Worm (Caenorhabditis elegans) whole organism, L2 larva: Measurements from ENCODE around the gene K12H6.8.

Experiments
- F13H6.1 ChIP-seq: sonication (generic microtip); optimal IDR thresholded peaks from 2 replicates; lab custom pipeline; 2016; ENCODE audit warnings: missing genetic modification characterization, missing compliant biosample characterization
- R02D3.7 ChIP-seq: fragments of 150-350 bp; optimal IDR thresholded peaks from 2 replicates; lab custom pipeline; 2014; ENCODE audit warnings: missing biosample characterization, missing genetic modification characterization
- Y55F3AM.14 ChIP-seq: fragments of 200-800 bp; sonication (Bioruptor generic); optimal IDR thresholded peaks from 2 replicates; lab custom pipeline; 2018; ENCODE audit warnings: mild to moderate bottlenecking, missing genetic modification characterization, missing compliant biosample characterization
- aly-2 ChIP-seq: fragments of 150-350 bp; optimal IDR thresholded peaks from 2 replicates; lab custom pipeline; 2014; ENCODE audit warnings: missing biosample characterization, missing genetic modification characterization
- ama-1 ChIP-seq: fragments of 150-350 bp; optimal IDR thresholded peaks from 2 replicates; lab custom pipeline; 2018; ENCODE audit warnings: inconsistent platforms
- blmp-1 ChIP-seq: sonication (generic microtip); optimal IDR thresholded peaks from 2 replicates; lab custom pipeline; 2017; ENCODE audit warnings: missing genetic modification characterization, mild to moderate bottlenecking, missing compliant biosample characterization, antibody characterized with exemption, moderate library complexity; ENCODE audit not compliant: insufficient read depth
- ceh-16 ChIP-seq: fragments of 150-350 bp; optimal IDR thresholded peaks from 2 replicates; lab custom pipeline; 2014; ENCODE audit warnings: missing biosample characterization, missing genetic modification characterization
- ceh-82 ChIP-seq: fragments of 150-350 bp; optimal IDR thresholded peaks from 2 replicates; lab custom pipeline; 2014; ENCODE audit warnings: missing biosample characterization, missing genetic modification characterization
- elt-1 ChIP-seq: fragments of 150-350 bp; optimal IDR thresholded peaks from 2 replicates; lab custom pipeline; 2014; ENCODE audit warnings: missing biosample characterization, missing genetic modification characterization
- fos-1 ChIP-seq: fragments of 150-350 bp; optimal IDR thresholded peaks from 2 replicates; lab custom pipeline; 2014; ENCODE audit warnings: missing biosample characterization, missing genetic modification characterization
- lin-11 ChIP-seq: fragments of 150-350 bp; sonication (generic microtip); optimal IDR thresholded peaks from 2 replicates; lab custom pipeline; 2014; ENCODE audit warnings: missing biosample characterization, missing genetic modification characterization, inconsistent platforms, mixed read lengths
- lin-39 ChIP-seq: fragments of 150-350 bp; optimal IDR thresholded peaks from 2 replicates; lab custom pipeline; 2014; ENCODE audit warnings: missing biosample characterization, missing genetic modification reagents, missing genetic modification characterization
- lsy-2 ChIP-seq, 2 experiments: fragments of 150-350 bp in 1 of 2; sonication (generic microtip) in 1 of 2; optimal IDR thresholded peaks; 2 replicates each; lab custom pipeline; 2014 to 2017; ENCODE audit warnings: missing biosample characterization in 2 of 2, missing genetic modification characterization in 2 of 2
- mdl-1 ChIP-seq, 2 experiments: fragments of 150-350 bp in 1 of 2; sonication (generic microtip) in 1 of 2; optimal IDR thresholded peaks; 2 replicates each; lab custom pipeline; 2017; ENCODE audit warnings: missing biosample characterization in 2 of 2, missing genetic modification characterization in 2 of 2
- nhr-11 ChIP-seq: fragments of 150-350 bp; optimal IDR thresholded peaks from 2 replicates; lab custom pipeline; 2014; ENCODE audit warnings: missing biosample characterization, missing genetic modification characterization
- nhr-12 ChIP-seq: fragments of 150-350 bp; optimal IDR thresholded peaks from 2 replicates; lab custom pipeline; 2014; ENCODE audit warnings: missing biosample characterization, missing genetic modification characterization
- nhr-129 ChIP-seq: fragments of 150-350 bp; optimal IDR thresholded peaks from 2 replicates; lab custom pipeline; 2014; ENCODE audit warnings: missing biosample characterization, missing genetic modification characterization
- nhr-21 ChIP-seq: fragments of 150-350 bp; optimal IDR thresholded peaks from 2 replicates; lab custom pipeline; 2014; ENCODE audit warnings: missing biosample characterization, missing genetic modification characterization
- nhr-23 ChIP-seq: fragments of 150-350 bp; optimal IDR thresholded peaks from 2 replicates; lab custom pipeline; 2014; ENCODE audit warnings: missing biosample characterization, missing genetic modification reagents, missing genetic modification characterization
- nhr-237 ChIP-seq: fragments of 150-350 bp; optimal IDR thresholded peaks from 2 replicates; lab custom pipeline; 2014; ENCODE audit warnings: missing biosample characterization, missing genetic modification characterization
- nhr-25 ChIP-seq: fragments of 150-350 bp; sonication (generic microtip); optimal IDR thresholded peaks from 3 replicates; lab custom pipeline; 2014; ENCODE audit warnings: missing biosample characterization, missing genetic modification characterization
- nhr-6 ChIP-seq: fragments of 150-350 bp; optimal IDR thresholded peaks from 2 replicates; lab custom pipeline; 2014; ENCODE audit warnings: missing biosample characterization, missing genetic modification characterization
- nhr-77 ChIP-seq: fragments of 150-350 bp; optimal IDR thresholded peaks from 2 replicates; lab custom pipeline; 2014; ENCODE audit warnings: missing biosample characterization, missing genetic modification characterization
- peb-1 ChIP-seq: fragments of 150-350 bp; optimal IDR thresholded peaks from 2 replicates; lab custom pipeline; 2014; ENCODE audit warnings: missing biosample characterization, missing genetic modification characterization
- sem-4 ChIP-seq: fragments of 150-350 bp; optimal IDR thresholded peaks from 2 replicates; lab custom pipeline; 2014; ENCODE audit warnings: missing biosample characterization, missing genetic modification reagents, missing genetic modification characterization
- skn-1 ChIP-seq: sonication (generic microtip); optimal IDR thresholded peaks from 2 replicates; lab custom pipeline; 2017; ENCODE audit warnings: missing biosample characterization, missing genetic modification characterization
- sma-3 ChIP-seq: sonication (generic microtip); optimal IDR thresholded peaks from 2 replicates; lab custom pipeline; 2016; ENCODE audit warnings: missing genetic modification reagents, missing genetic modification characterization, missing compliant biosample characterization
- sma-9 ChIP-seq, 2 experiments: fragments of 150-350 bp in 1 of 2; sonication (generic microtip) in 1 of 2; optimal IDR thresholded peaks; 2 replicates each; lab custom pipeline; 2014 to 2016; ENCODE audit warnings: missing genetic modification characterization in 2 of 2, mild to moderate bottlenecking in 1 of 2, missing biosample characterization in 1 of 2, missing compliant biosample characterization in 1 of 2, missing genetic modification reagents in 1 of 2, moderate library complexity in 1 of 2
- unc-62 ChIP-seq: fragments of 150-350 bp; optimal IDR thresholded peaks from 2 replicates; lab custom pipeline; 2014; ENCODE audit warnings: missing biosample characterization, missing genetic modification reagents, missing genetic modification characterization
- ztf-1 ChIP-seq: fragments of 200-800 bp; sonication (Bioruptor generic); conservative IDR thresholded peaks from 2 replicates; pipeline ENCODE4 v1.3.6; 2022; ENCODE audit warnings: missing genetic modification characterization, missing compliant biosample characterization

K12H6.8 gene

DNA sequence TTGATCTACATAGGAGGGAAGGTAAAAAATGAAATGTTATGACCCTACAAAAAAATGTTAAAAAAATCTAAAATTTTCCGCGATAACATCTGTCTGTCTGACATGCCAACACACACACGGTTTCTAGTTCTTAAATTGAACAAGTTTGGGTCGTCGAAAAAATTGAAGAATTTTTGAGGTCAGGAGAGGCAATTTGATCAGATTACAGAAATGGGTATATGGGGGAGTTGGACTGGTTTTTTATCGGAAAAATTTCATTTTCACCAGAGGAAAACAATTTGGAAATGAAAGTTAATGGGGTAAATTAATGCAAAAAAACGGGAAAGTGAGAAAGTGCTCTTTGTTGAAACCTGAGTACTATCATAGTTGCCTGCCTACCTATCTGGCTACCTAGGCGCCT is 26.1 kb downstream of the K12H6.8 start:
- no peak for TF ChIP-seq ama-1 (lab: Kevin White, UChicago)
- TF ChIP-seq nhr-11 (tag; lab: Kevin White, UChicago): no peak
- TF ChIP-seq nhr-77 (tag; lab: Kevin White, UChicago): no peak
- no peak for TF ChIP-seq sem-4 (tag; lab: Kevin White, UChicago)
- no peak for TF ChIP-seq sma-9 (GFP tag; optimal IDR thresholded peaks at IDR 0.05; lab: Kevin White, UChicago)
- no peak for TF ChIP-seq sma-9 (tag; optimal IDR thresholded peaks at IDR 0.05; lab: Kevin White, UChicago)
- TF ChIP-seq nhr-21 (tag; lab: Kevin White, UChicago): no peak
- TF ChIP-seq blmp-1: peak; percentile 43
- TF ChIP-seq aly-2 (tag; lab: Kevin White, UChicago): no peak
- no peak for TF ChIP-seq lin-11
- no peak for TF ChIP-seq fos-1 (tag; lab: Kevin White, UChicago)
- TF ChIP-seq Y55F3AM.14 (GFP tag; lab: Kevin White, UChicago): no peak
- TF ChIP-seq unc-62 (GFP tag; lab: Kevin White, UChicago): no peak
- TF ChIP-seq nhr-25: peak; percentile 53
- TF ChIP-seq nhr-23 (tag; lab: Kevin White, UChicago): no peak
- TF ChIP-seq, all 48 proteins: peak for 2

DNA sequence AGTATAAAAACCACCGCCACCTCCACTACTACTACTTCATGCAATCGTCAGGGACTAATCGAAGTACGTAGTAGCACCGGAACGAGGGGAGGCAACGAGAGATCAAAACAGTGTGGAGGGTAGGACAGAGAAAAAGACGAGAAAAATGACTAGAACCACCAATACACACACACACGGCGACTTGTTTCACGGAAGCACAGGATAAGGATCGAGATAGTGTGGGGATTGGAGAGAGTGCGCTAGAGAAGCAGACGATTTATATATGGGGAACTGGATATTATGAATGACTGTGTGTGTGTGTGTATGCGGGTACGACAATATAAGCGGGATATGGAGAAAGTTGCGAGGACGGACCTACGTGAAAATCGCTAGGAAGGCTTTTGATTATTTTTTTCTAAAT is 27.1 kb downstream of the K12H6.8 start:
- TF ChIP-seq blmp-1: peak; percentile 12
- peak; percentile 25 for TF ChIP-seq nhr-129
- peak; percentile 63 for TF ChIP-seq nhr-25
- peak; percentile 6 for TF ChIP-seq sma-3
- no peak for TF ChIP-seq ceh-82 (tag; lab: Kevin White, UChicago)
- peak; percentile 12 for TF ChIP-seq F13H6.1 (tag; lab: Kevin White, UChicago)
- no peak for TF ChIP-seq ztf-1 (GFP tag; lab: Robert Waterston, UW)

DNA sequence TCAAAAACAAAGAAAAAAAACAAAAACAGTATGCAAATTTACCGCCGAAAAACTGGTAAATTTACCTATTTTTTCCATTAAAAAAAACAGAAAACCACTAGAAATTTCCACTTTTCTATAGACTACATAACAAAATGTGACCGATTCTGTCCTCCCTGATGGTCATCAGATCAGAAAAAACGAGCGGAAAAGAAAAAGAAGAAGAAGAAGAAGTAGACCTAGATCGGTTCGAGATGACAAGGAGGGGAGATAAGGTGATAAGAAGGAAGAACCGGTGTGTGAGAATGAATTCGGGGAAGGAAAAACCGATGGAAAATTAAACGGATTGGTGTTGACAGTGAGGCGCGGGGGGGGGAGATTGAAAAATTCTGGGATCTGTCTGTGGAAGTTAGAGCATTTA is 28.4 kb downstream of the K12H6.8 start:
- no peak for TF ChIP-seq nhr-12 (tag; lab: Kevin White, UChicago)
- TF ChIP-seq fos-1 (tag; lab: Kevin White, UChicago): peak; percentile 7
- TF ChIP-seq mdl-1 (tag; optimal IDR thresholded peaks at IDR 0.05; lab: Kevin White, UChicago): no peak

DNA sequence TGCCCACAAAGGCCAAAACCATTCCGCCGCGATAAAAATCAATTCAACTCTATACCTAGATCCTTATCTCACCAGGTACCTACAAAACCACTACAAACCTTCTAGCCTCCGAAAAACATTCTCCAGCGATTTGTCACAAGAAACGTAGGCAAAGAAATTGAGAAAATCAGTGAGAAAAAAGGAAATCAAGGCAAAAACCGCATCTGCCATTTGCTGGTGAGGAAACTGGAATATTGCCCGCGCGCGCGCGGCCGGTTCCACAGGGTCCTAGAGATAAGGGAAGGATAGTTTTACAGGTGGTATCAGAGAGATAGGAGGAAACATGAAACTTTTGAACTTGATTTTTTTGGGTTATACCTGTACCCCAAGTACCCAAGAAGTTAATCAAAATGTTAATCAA is 29.9 kb downstream of the K12H6.8 start:
- peak; percentile 53 for TF ChIP-seq ceh-16 (tag; lab: Kevin White, UChicago)
- TF ChIP-seq sma-9 (GFP tag; optimal IDR thresholded peaks at IDR 0.05; lab: Kevin White, UChicago): peak; percentile 8
- no peak for TF ChIP-seq sma-9 (tag; optimal IDR thresholded peaks at IDR 0.05; lab: Kevin White, UChicago)
- TF ChIP-seq nhr-6 (tag; lab: Kevin White, UChicago): no peak
- peak; percentile 35 for TF ChIP-seq nhr-21 (tag; lab: Kevin White, UChicago)
- TF ChIP-seq blmp-1: peak; percentile 6
- no peak for TF ChIP-seq nhr-23 (tag; lab: Kevin White, UChicago)
- TF ChIP-seq nhr-25: peak; percentile 67
- TF ChIP-seq, all 48 proteins: peak for 5

DNA sequence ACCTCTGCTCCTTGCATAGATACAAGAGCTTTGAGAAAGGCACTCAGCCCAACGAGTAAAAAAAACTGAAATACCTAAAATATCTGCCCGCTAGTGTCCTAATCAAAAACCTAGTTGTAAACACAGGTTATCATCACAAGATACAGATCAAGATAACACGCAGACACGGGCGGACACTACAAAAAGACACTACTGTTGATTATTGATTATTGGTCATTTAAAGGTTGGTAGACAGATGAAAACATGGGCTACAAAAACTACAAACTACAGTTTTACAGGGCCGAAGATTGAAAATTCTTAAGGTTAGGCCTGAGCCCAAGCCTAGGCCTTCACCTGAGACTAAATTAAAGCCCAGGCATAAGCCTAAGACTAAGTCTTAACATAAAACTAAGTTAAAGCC is 31.2 kb downstream of the K12H6.8 start:
- TF ChIP-seq R02D3.7 (no peak), elt-1 (tag; lab: Kevin White, UChicago) (no peak), nhr-237 (no peak), sma-9 (GFP tag; optimal IDR thresholded peaks at IDR 0.05; lab: Kevin White, UChicago) (peak; percentile 20), sma-9 (tag; optimal IDR thresholded peaks at IDR 0.05; lab: Kevin White, UChicago) (no peak)

DNA sequence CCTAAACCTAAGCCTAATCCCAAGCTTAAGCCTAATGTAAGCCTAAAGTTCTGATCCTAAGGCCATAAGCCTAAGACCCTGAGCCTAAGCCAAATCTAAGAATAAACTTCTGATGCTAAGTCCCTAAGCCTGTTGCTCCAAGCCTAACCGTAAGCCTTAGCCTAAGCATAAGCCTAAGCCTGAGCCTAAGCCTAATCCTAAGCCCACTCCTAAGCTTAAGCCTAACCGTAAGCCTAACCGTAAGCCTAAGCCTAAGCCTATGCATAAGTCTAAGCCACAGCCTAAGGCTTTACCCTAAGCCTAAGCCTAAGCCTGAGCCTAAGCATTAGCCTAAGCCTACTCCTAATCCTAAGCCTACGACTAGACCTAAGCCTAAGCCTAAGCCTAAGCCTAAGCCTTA is 31.6 kb downstream of the K12H6.8 start:
- no peak for TF ChIP-seq Y55F3AM.14 (GFP tag; lab: Kevin White, UChicago)
- TF ChIP-seq skn-1 (tag; lab: Kevin White, UChicago): no peak
- TF ChIP-seq peb-1: no peak
- TF ChIP-seq sma-3: no peak
- no peak for TF ChIP-seq ama-1 (lab: Kevin White, UChicago)
- no peak for TF ChIP-seq nhr-23 (tag; lab: Kevin White, UChicago)
- no peak for TF ChIP-seq blmp-1
- no peak for TF ChIP-seq nhr-21 (tag; lab: Kevin White, UChicago)
- no peak for TF ChIP-seq nhr-237
- TF ChIP-seq sma-9 (GFP tag; optimal IDR thresholded peaks at IDR 0.05; lab: Kevin White, UChicago): no peak
- no peak for TF ChIP-seq sma-9 (tag; optimal IDR thresholded peaks at IDR 0.05; lab: Kevin White, UChicago)
- no peak for TF ChIP-seq lsy-2 (tag; optimal IDR thresholded peaks at IDR 0.05; lab: Kevin White, UChicago)
- TF ChIP-seq lin-39 (tag; lab: Kevin White, UChicago): no peak
- TF ChIP-seq mdl-1 (tag; optimal IDR thresholded peaks at IDR 0.05; lab: Kevin White, UChicago): no peak
- no peak for TF ChIP-seq nhr-77 (tag; lab: Kevin White, UChicago)
- TF ChIP-seq R02D3.7: no peak
- no peak for TF ChIP-seq lin-11
